Fruit fly (Drosophila melanogaster) S2 (cell line): ENCODE measurements around the gene CG6051.

Experiments
- CG8478 ChIP-seq: fragments of >200 bp; optimal IDR thresholded peaks from 2 replicates; lab custom pipeline; 2018
- CTCF ChIP-seq, 2 experiments: fragments of >200 bp; optimal IDR thresholded peaks; 2 replicates each; lab custom pipeline; 2018

dm6 chr3R:27108111-27108510 lies 42.8 kb downstream of the CG6051 start:
- TF ChIP-seq CG8478 (lab: Kevin White, UChicago) (no peak), CTCF (optimal IDR thresholded peaks at IDR 0.05; lab: Kevin White, UChicago) (no peak)
